Fruit fly (Drosophila melanogaster): ENCODE data around the gene CG4194.

CG4194 gene

dm6 chrX:2080367-2080927 lies 12.1 kb downstream of the CG4194 start, which contains the start of the genes CG16903 and Unc-76 (continued):
- peak; percentile 22; the same call in 1 of the 2 replicates for TF ChIP-seq ttk (GFP tag; IDR thresholded peaks at IDR 0.05)
- TF ChIP-seq CG33213 (GFP tag; optimal IDR thresholded peaks at IDR 0.05): peak; percentile 91
- no peak for TF ChIP-seq CG12236 (GFP tag; optimal IDR thresholded peaks at IDR 0.05)
- no peak for TF ChIP-seq Neu2 (GFP tag; optimal IDR thresholded peaks at IDR 0.05; ENCODE audit: borderline replicate concordance)
- TF ChIP-seq zfh2 (GFP tag; optimal IDR thresholded peaks at IDR 0.05): no peak
- TF ChIP-seq eyg (GFP tag; optimal IDR thresholded peaks at IDR 0.05): no peak
- TF ChIP-seq gsb-n (tag; optimal IDR thresholded peaks at IDR 0.05): peak; percentile 72
- TF ChIP-seq bbx (GFP tag; IDR thresholded peaks at IDR 0.05; ENCODE audit: partially characterized antibody): peak; percentile 29; the same call in 1 of the 2 replicates
- peak; percentile 52; the same call in 2 of the 3 replicates for TF ChIP-seq Dbx (GFP tag; IDR thresholded peaks at IDR 0.05)
- TF ChIP-seq CG31441 (GFP tag; IDR thresholded peaks at IDR 0.05): peak; percentile 37
- TF ChIP-seq jumu (GFP tag; optimal IDR thresholded peaks at IDR 0.05): peak; percentile 14
- no peak for TF ChIP-seq CG8388 (GFP tag; optimal IDR thresholded peaks at IDR 0.05)
- TF ChIP-seq CG4424 (GFP tag; optimal IDR thresholded peaks at IDR 0.05): no peak
- peak; percentile 20 for TF ChIP-seq Bdp1 (GFP tag; optimal IDR thresholded peaks at IDR 0.05)
- TF ChIP-seq sna (GFP tag; IDR thresholded peaks at IDR 0.05; ENCODE audit: partially characterized antibody): no peak
- TF ChIP-seq CG2202 (tag; optimal IDR thresholded peaks at IDR 0.05): no peak
- TF ChIP-seq gt (GFP tag; IDR thresholded peaks at IDR 0.05): no peak
- no peak for TF ChIP-seq mam (GFP tag; optimal IDR thresholded peaks at IDR 0.05)
- no peak for TF ChIP-seq kni (GFP tag; optimal IDR thresholded peaks at IDR 0.05)
- TF ChIP-seq sob (GFP tag; IDR thresholded peaks at IDR 0.05): peak; percentile 71
- peak; percentile 43 for TF ChIP-seq lab (GFP tag; optimal IDR thresholded peaks at IDR 0.05)
- peak; percentile 75 for TF ChIP-seq stwl (tag; optimal IDR thresholded peaks at IDR 0.05)
- TF ChIP-seq Doc2 (GFP tag; IDR thresholded peaks at IDR 0.05): no peak
- TF ChIP-seq Xbp1 (GFP tag; optimal IDR thresholded peaks at IDR 0.05): peak; percentile 5
- no peak for TF ChIP-seq CG8478 (optimal IDR thresholded peaks at IDR 0.05)
- no peak for TF ChIP-seq Tbp (GFP tag; optimal IDR thresholded peaks at IDR 0.05)
- no peak for TF ChIP-seq dan (GFP tag; IDR thresholded peaks at IDR 0.05)
- TF ChIP-seq hbn (GFP tag; IDR thresholded peaks at IDR 0.05; ENCODE audit: partially characterized antibody): peak; percentile 42; the same call in 1 of the 2 replicates
- peak; percentile 16; the same call in 1 of the 2 replicates for TF ChIP-seq onecut (GFP tag; IDR thresholded peaks at IDR 0.05)
- TF ChIP-seq CG11695 (GFP tag; IDR thresholded peaks at IDR 0.05): no peak
- TF ChIP-seq CG12769 (tag; optimal IDR thresholded peaks at IDR 0.05): peak; percentile 78
- peak; percentile 13 for TF ChIP-seq CG6813 (GFP tag; optimal IDR thresholded peaks at IDR 0.05)
- no peak for TF ChIP-seq tin (GFP tag; optimal IDR thresholded peaks at IDR 0.05)
- TF ChIP-seq chn (GFP tag; optimal IDR thresholded peaks at IDR 0.05): no peak
- peak; percentile 19 for TF ChIP-seq CG9817 (tag; optimal IDR thresholded peaks at IDR 0.05)
- TF ChIP-seq CG13894 (tag; optimal IDR thresholded peaks at IDR 0.05): peak; percentile 87
- TF ChIP-seq CG32767 (GFP tag; IDR thresholded peaks at IDR 0.05): no peak
- peak; percentile 60; the same call in 1 of the 2 replicates for TF ChIP-seq vvl (GFP tag; IDR thresholded peaks at IDR 0.05)
- TF ChIP-seq tll (GFP tag; optimal IDR thresholded peaks at IDR 0.05): no peak
- TF ChIP-seq pb (GFP tag; optimal IDR thresholded peaks at IDR 0.05): peak; percentile 63
- peak; percentile 69 for TF ChIP-seq nom (GFP tag; optimal IDR thresholded peaks at IDR 0.05)
- peak; percentile 60 for TF ChIP-seq dm (GFP tag; optimal IDR thresholded peaks at IDR 0.05)
- no peak for TF ChIP-seq repo (GFP tag; optimal IDR thresholded peaks at IDR 0.05)
- peak; percentile 47 for TF ChIP-seq nerfin-1 (tag; optimal IDR thresholded peaks at IDR 0.05)
- TF ChIP-seq chm (GFP tag; IDR thresholded peaks at IDR 0.05): peak; percentile 78
- TF ChIP-seq Mes4 (GFP tag; optimal IDR thresholded peaks at IDR 0.05): no peak
- peak; percentile 24 for TF ChIP-seq Dad (GFP tag; optimal IDR thresholded peaks at IDR 0.05)
- no peak; the same call in 2 of the 3 replicates for TF ChIP-seq z (GFP tag; IDR thresholded peaks at IDR 0.05)
- no peak for TF ChIP-seq gsb (GFP tag; IDR thresholded peaks at IDR 0.05)
- no peak for TF ChIP-seq CG17568 (GFP tag; optimal IDR thresholded peaks at IDR 0.05)
- TF ChIP-seq Hsf (GFP tag; optimal IDR thresholded peaks at IDR 0.05): no peak
